Fruit fly (Drosophila melanogaster) whole organism, adult: ENCODE measurements around the gene tgo.

Experiments
- CG14711 ChIP-seq: fragments of 200-800 bp; sonication (Bioruptor generic); optimal IDR thresholded peaks from 2 replicates; lab custom pipeline; 2018; ENCODE audit warnings: missing biosample characterization, mild to moderate bottlenecking, missing genetic modification characterization, moderate library complexity
- CG5204 ChIP-seq: fragments of 200-800 bp; sonication (Bioruptor generic); optimal IDR thresholded peaks from 2 replicates; lab custom pipeline; 2016; ENCODE audit warnings: missing biosample characterization, missing genetic modification characterization
- CG7045 ChIP-seq: fragments of 200-800 bp; sonication (Bioruptor generic); optimal IDR thresholded peaks from 2 replicates; lab custom pipeline; 2017; ENCODE audit warnings: missing biosample characterization, mild to moderate bottlenecking, missing genetic modification characterization
- Clk ChIP-seq: fragments of 200-800 bp; sonication (Bioruptor generic); optimal IDR thresholded peaks from 2 replicates; lab custom pipeline; 2017; ENCODE audit warnings: missing biosample characterization, missing genetic modification characterization
- cnc ChIP-seq, 2 experiments: fragments of >200 bp; optimal IDR thresholded peaks; 2 replicates each; lab custom pipeline; 2017
- ovo ChIP-seq: fragments of 200-800 bp; sonication (Bioruptor generic); optimal IDR thresholded peaks from 2 replicates; lab custom pipeline; 2016; ENCODE audit warnings: missing biosample characterization, missing genetic modification characterization
- toe ChIP-seq: fragments of 200-800 bp; sonication (Bioruptor generic); optimal IDR thresholded peaks from 2 replicates; lab custom pipeline; 2016; ENCODE audit warnings: missing biosample characterization, missing genetic modification characterization

DNA sequence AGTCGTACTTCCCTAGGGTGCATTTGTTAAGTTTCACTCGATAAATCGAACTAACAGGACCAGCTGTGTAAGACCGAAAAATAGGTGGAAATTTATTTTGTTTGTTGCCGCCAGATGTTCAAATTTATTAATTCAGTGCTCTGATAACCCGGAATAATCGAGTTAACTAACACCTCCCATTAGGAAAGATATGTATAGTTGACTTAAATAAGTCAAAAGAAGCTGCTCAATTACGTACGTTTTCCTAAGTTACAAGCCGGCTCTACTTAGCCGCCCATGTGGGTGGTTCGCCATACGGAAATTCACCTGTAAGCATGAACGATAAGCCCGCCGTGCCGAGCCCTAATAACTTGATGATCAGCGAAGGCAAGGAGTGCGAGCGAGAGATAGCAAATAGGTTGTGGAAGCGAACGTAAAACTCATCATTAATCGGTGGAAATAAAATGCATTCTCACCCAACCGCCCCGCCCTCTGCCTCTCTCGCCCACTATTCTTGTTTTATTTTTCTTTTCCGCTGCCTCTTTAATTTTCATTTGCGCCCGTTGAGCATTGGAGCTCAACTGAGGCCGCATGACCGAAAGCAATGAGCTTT is 34.1 kb upstream of the tgo start:
- TF ChIP-seq toe (GFP tag; lab: Kevin White, UChicago) = peak; percentile 69
- no peak for TF ChIP-seq CG5204 (GFP tag; lab: Kevin White, UChicago)
- TF ChIP-seq Clk = peak; percentile 7
- peak; percentile 60 for TF ChIP-seq CG7045 (GFP tag; lab: Kevin White, UChicago)
- TF ChIP-seq CG14711 (tag; lab: Kevin White, UChicago) = peak; percentile 52
- TF ChIP-seq ovo (GFP tag; lab: Kevin White, UChicago) = no peak
- peak; percentile 80 to 97 for TF ChIP-seq cnc (optimal IDR thresholded peaks at IDR 0.05; lab: Kevin White, UChicago)
